Fruit fly (Drosophila melanogaster): Measurements from ENCODE around the gene Or74a.

DNA sequence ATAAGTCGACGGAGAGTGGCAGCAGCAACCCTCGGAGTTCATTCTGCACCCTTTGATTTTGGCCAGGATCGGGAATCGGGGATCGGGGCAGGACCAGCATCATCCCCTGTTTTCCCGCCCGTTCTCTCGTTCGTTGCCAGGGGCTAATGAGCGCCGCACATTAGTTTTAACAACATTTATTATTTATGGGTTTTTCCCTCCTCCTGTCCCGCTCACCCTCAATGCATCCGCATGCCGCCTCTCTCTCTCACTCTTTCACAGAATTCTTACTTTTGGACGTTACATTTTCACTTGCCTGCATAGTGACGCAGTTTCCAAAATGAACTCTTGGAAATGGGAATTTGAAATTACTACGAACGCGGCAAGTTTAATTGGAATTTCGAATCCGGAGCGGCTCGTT, 38.0 kb upstream of the Or74a start:
- no peak for TF ChIP-seq Pif1A (GFP tag; optimal IDR thresholded peaks at IDR 0.05)
- TF ChIP-seq CG10348 (GFP tag; IDR thresholded peaks at IDR 0.05) = no peak
- no peak for TF ChIP-seq rn (GFP tag; IDR thresholded peaks at IDR 0.05)
- TF ChIP-seq Pif1B (GFP tag; optimal IDR thresholded peaks at IDR 0.05) = no peak
- TF ChIP-seq CG4496 (GFP tag; IDR thresholded peaks at IDR 0.05) = no peak
